Worm (Caenorhabditis elegans) whole organism, midembryonic: ENCODE measurements around the gene hizr-1.

Experiments
- T22C8.4 ChIP-seq: fragments of 200-800 bp; sonication (Bioruptor generic); IDR thresholded peaks from 2 replicates; pipeline ENCODE4 v1.3.6; 2022; ENCODE audit warnings: missing genetic modification characterization, missing compliant biosample characterization
- cog-1 ChIP-seq: sonication (generic microtip); optimal IDR thresholded peaks from 2 replicates; lab custom pipeline; 2016; ENCODE audit warnings: missing genetic modification characterization, missing compliant biosample characterization
- flt-1 ChIP-seq: fragments of 200-800 bp; sonication (Bioruptor generic); IDR thresholded peaks from 2 replicates; pipeline ENCODE4 v1.3.6; 2022; ENCODE audit warnings: missing genetic modification characterization, missing compliant biosample characterization
- klf-2 ChIP-seq: fragments of 200-800 bp; sonication (Bioruptor generic); conservative IDR thresholded peaks from 2 replicates; pipeline ENCODE4 v1.3.6; 2022; ENCODE audit warnings: missing genetic modification reagents, missing genetic modification characterization, missing compliant biosample characterization
- med-1 ChIP-seq: sonication (generic microtip); optimal IDR thresholded peaks from 2 replicates; lab custom pipeline; 2017; ENCODE audit warnings: missing genetic modification characterization, mild to moderate bottlenecking, missing compliant biosample characterization, antibody characterized with exemption, missing genetic modification reagents; ENCODE audit not compliant: insufficient read depth
- ref-1 ChIP-seq: fragments of 200-800 bp; sonication (Bioruptor generic); conservative IDR thresholded peaks from 2 replicates; pipeline ENCODE4 v1.3.6; 2022; ENCODE audit warnings: missing genetic modification reagents, missing genetic modification characterization, missing compliant biosample characterization
- tab-1 ChIP-seq: fragments of 200-800 bp; sonication (Bioruptor generic); IDR thresholded peaks from 2 replicates; pipeline ENCODE4 v1.3.6; 2022; ENCODE audit warnings: missing genetic modification characterization, missing compliant biosample characterization
- ztf-23 ChIP-seq: fragments of 200-800 bp; sonication (Bioruptor generic); IDR thresholded peaks from 2 replicates; pipeline ENCODE4 v1.3.6; 2022; ENCODE audit warnings: missing genetic modification reagents, missing genetic modification characterization, missing compliant biosample characterization
- ztf-29 ChIP-seq: fragments of 200-800 bp; sonication (Bioruptor generic); IDR thresholded peaks from 2 replicates; pipeline ENCODE4 v1.3.6; 2022; ENCODE audit warnings: missing genetic modification reagents, missing genetic modification characterization, missing compliant biosample characterization

hizr-1 gene

ce11 chrX:11317939-11318338 is at the start of gene hizr-1:
Gene hizr-1 (plus strand): TSS chrX:11318278.
- TF ChIP-seq ref-1 (GFP tag; lab: Robert Waterston, UW) (no peak), med-1 (no peak), ztf-23 (GFP tag; lab: Robert Waterston, UW) (no peak), cog-1 (no peak), klf-2 (GFP tag; lab: Robert Waterston, UW) (no peak), ztf-29 (GFP tag; lab: Robert Waterston, UW) (no peak), tab-1 (GFP tag; lab: Robert Waterston, UW) (no peak), T22C8.4 (GFP tag; lab: Robert Waterston, UW) (no peak), flt-1 (no peak)

- no peak for TF ChIP-seq tab-1 (GFP tag; lab: Robert Waterston, UW)
- no peak for TF ChIP-seq flt-1
- no peak for TF ChIP-seq ztf-29 (GFP tag; lab: Robert Waterston, UW)
- TF ChIP-seq ztf-23 (GFP tag; lab: Robert Waterston, UW), result no peak
- no peak for TF ChIP-seq T22C8.4 (GFP tag; lab: Robert Waterston, UW)
- no peak for TF ChIP-seq klf-2 (GFP tag; lab: Robert Waterston, UW)
- TF ChIP-seq med-1, result no peak
- no peak for TF ChIP-seq ref-1 (GFP tag; lab: Robert Waterston, UW)
- no peak for TF ChIP-seq cog-1
Measured at ce11 chrX:11268970-11269369, 49.1 kb upstream of the hizr-1 start, which contains the start of gene C03A3.3. Gene C03A3.3 (minus strand): TSS chrX:11269070.

- TF ChIP-seq ref-1 (GFP tag; lab: Robert Waterston, UW) (no peak), cog-1 (no peak), flt-1 (no peak), klf-2 (GFP tag; lab: Robert Waterston, UW) (no peak), T22C8.4 (GFP tag; lab: Robert Waterston, UW) (no peak), ztf-29 (GFP tag; lab: Robert Waterston, UW) (no peak), tab-1 (GFP tag; lab: Robert Waterston, UW) (no peak), ztf-23 (GFP tag; lab: Robert Waterston, UW) (no peak), med-1 (no peak)
Measured at ce11 chrX:11270882-11271281, 47.2 kb upstream of the hizr-1 start, which contains the start of gene ifa-1. Gene ifa-1 (plus strand): TSS chrX:11271182.

ce11 chrX:11279276-11279675 is 38.8 kb upstream of the hizr-1 start, which contains the start of gene F38B2.2:
Gene F38B2.2 (minus strand): TSS chrX:11279376.
- TF ChIP-seq ref-1 (GFP tag; lab: Robert Waterston, UW) (no peak), cog-1 (no peak), ztf-29 (GFP tag; lab: Robert Waterston, UW) (no peak), T22C8.4 (GFP tag; lab: Robert Waterston, UW) (no peak), med-1 (no peak), tab-1 (GFP tag; lab: Robert Waterston, UW) (no peak), ztf-23 (GFP tag; lab: Robert Waterston, UW) (no peak), klf-2 (GFP tag; lab: Robert Waterston, UW) (no peak), flt-1 (no peak)

ce11 chrX:11281148-11281547 is 36.9 kb upstream of the hizr-1 start, which contains the start of gene F38B2.6:
Gene F38B2.6 (minus strand): TSS chrX:11281248.
- TF ChIP-seq klf-2 (GFP tag; lab: Robert Waterston, UW), result no peak
- no peak for TF ChIP-seq ztf-23 (GFP tag; lab: Robert Waterston, UW)
- no peak for TF ChIP-seq tab-1 (GFP tag; lab: Robert Waterston, UW)

ce11 chrX:11286246-11286645 is 31.8 kb upstream of the hizr-1 start, which contains the start of gene F38B2.3:
Gene F38B2.3 (minus strand): TSS chrX:11286346.
- no peak for TF ChIP-seq ztf-29 (GFP tag; lab: Robert Waterston, UW)
- TF ChIP-seq tab-1 (GFP tag; lab: Robert Waterston, UW), result no peak
- TF ChIP-seq ref-1 (GFP tag; lab: Robert Waterston, UW), result no peak
- TF ChIP-seq flt-1, result no peak
- TF ChIP-seq klf-2 (GFP tag; lab: Robert Waterston, UW), result no peak
- TF ChIP-seq T22C8.4 (GFP tag; lab: Robert Waterston, UW), result no peak
- TF ChIP-seq cog-1, result no peak

- TF ChIP-seq flt-1, result no peak
- no peak for TF ChIP-seq med-1
- no peak for TF ChIP-seq tab-1 (GFP tag; lab: Robert Waterston, UW)
- no peak for TF ChIP-seq klf-2 (GFP tag; lab: Robert Waterston, UW)
- no peak for TF ChIP-seq ref-1 (GFP tag; lab: Robert Waterston, UW)
- TF ChIP-seq ztf-23 (GFP tag; lab: Robert Waterston, UW), result no peak
- TF ChIP-seq ztf-29 (GFP tag; lab: Robert Waterston, UW), result no peak
- TF ChIP-seq cog-1, result no peak
Measured at ce11 chrX:11287617-11288016, 30.5 kb upstream of the hizr-1 start, which contains the start of gene F38B2.4. Gene F38B2.4 (minus strand): TSS chrX:11287717.

- TF ChIP-seq flt-1, result no peak
- TF ChIP-seq cog-1, result no peak
- TF ChIP-seq tab-1 (GFP tag; lab: Robert Waterston, UW), result no peak
- TF ChIP-seq ztf-29 (GFP tag; lab: Robert Waterston, UW), result no peak
- no peak for TF ChIP-seq ref-1 (GFP tag; lab: Robert Waterston, UW)
- no peak for TF ChIP-seq T22C8.4 (GFP tag; lab: Robert Waterston, UW)
- no peak for TF ChIP-seq klf-2 (GFP tag; lab: Robert Waterston, UW)
- no peak for TF ChIP-seq ztf-23 (GFP tag; lab: Robert Waterston, UW)
- no peak for TF ChIP-seq med-1
Measured at ce11 chrX:11289925-11290324, 28.2 kb upstream of the hizr-1 start.

ce11 chrX:11290528-11290927 is 27.6 kb upstream of the hizr-1 start:
- TF ChIP-seq ztf-23 (GFP tag; lab: Robert Waterston, UW), result no peak
- 0 out of 2 replicates have a peak, but pooled peaks have one; percentile 28 for TF ChIP-seq flt-1
- TF ChIP-seq T22C8.4 (GFP tag; lab: Robert Waterston, UW), result peak; percentile 64
- TF ChIP-seq tab-1 (GFP tag; lab: Robert Waterston, UW), result no peak

- TF ChIP-seq T22C8.4 (GFP tag; lab: Robert Waterston, UW), result no peak
- no peak for TF ChIP-seq ref-1 (GFP tag; lab: Robert Waterston, UW)
- no peak for TF ChIP-seq ztf-29 (GFP tag; lab: Robert Waterston, UW)
- peak; percentile 77 for TF ChIP-seq tab-1 (GFP tag; lab: Robert Waterston, UW)
- TF ChIP-seq klf-2 (GFP tag; lab: Robert Waterston, UW), result no peak
- TF ChIP-seq flt-1, result no peak
Measured at ce11 chrX:11296683-11297365, 21.3 kb upstream of the hizr-1 start, which contains the start of gene inx-2. Gene inx-2 (minus strand): TSS chrX:11296733.
